Worm (Caenorhabditis elegans): ENCODE results near the gene twk-26.

The twk-26 gene

ce11 chrX:3089894-3090414, 35.3 kb upstream of the twk-26 start (continued):
- TF ChIP-seq mdl-1 (tag; optimal IDR thresholded peaks at IDR 0.05) (peak; percentile 19), tbx-2 (tag; optimal IDR thresholded peaks at IDR 0.05) (peak; percentile 24), ceh-28 (tag; optimal IDR thresholded peaks at IDR 0.05) (peak; percentile 53), pqm-1 (tag; optimal IDR thresholded peaks at IDR 0.05) (peak; percentile 75), hmg-11 (tag; optimal IDR thresholded peaks at IDR 0.05) (no peak), R02D3.7 (tag; optimal IDR thresholded peaks at IDR 0.05) (no peak), nhr-12 (tag; optimal IDR thresholded peaks at IDR 0.05) (no peak), elt-3 (tag; optimal IDR thresholded peaks at IDR 0.05) (no peak), ZK546.5 (tag; optimal IDR thresholded peaks at IDR 0.05) (no peak), nhr-43 (tag; optimal IDR thresholded peaks at IDR 0.05; ENCODE audit: poor library complexity, severe bottlenecking) (peak; percentile 6), zag-1 (tag; optimal IDR thresholded peaks at IDR 0.05) (no peak), lin-15B (tag; optimal IDR thresholded peaks at IDR 0.05) (no peak), ama-1 (optimal IDR thresholded peaks at IDR 0.05) (peak; percentile 55), snpc-4 (tag; optimal IDR thresholded peaks at IDR 0.05) (no peak)

ce11 chrX:3089423-3089822, 34.8 kb upstream of the twk-26 start, which contains the start of gene pccb-1:
pccb-1 (plus strand) TSS chrX:3089549.
- no peak for TF ChIP-seq ztf-11 (tag; optimal IDR thresholded peaks at IDR 0.05)
- no peak for TF ChIP-seq egl-27 (tag; optimal IDR thresholded peaks at IDR 0.05)
- no peak for TF ChIP-seq ZK546.5 (tag; optimal IDR thresholded peaks at IDR 0.05)
- no peak for TF ChIP-seq fos-1 (tag; optimal IDR thresholded peaks at IDR 0.05)
- no peak for TF ChIP-seq nhr-77 (tag; optimal IDR thresholded peaks at IDR 0.05)
- no peak for TF ChIP-seq nfya-1 (tag; optimal IDR thresholded peaks at IDR 0.05; ENCODE audit: insufficient read depth)
- no peak for TF ChIP-seq ceh-28 (tag; optimal IDR thresholded peaks at IDR 0.05)
- no peak for TF ChIP-seq pha-4 (tag; optimal IDR thresholded peaks at IDR 0.05)
- TF ChIP-seq mdl-1 (tag; optimal IDR thresholded peaks at IDR 0.05), result no peak
- no peak for TF ChIP-seq nhr-25 (tag; optimal IDR thresholded peaks at IDR 0.05)
- no peak for TF ChIP-seq ztf-4 (tag; optimal IDR thresholded peaks at IDR 0.05)

- TF ChIP-seq ceh-28 (tag; optimal IDR thresholded peaks at IDR 0.05) (peak; percentile 35), pha-4 (tag; optimal IDR thresholded peaks at IDR 0.05) (peak; percentile 27), nhr-28 (tag; optimal IDR thresholded peaks at IDR 0.05) (no peak)
Measured at ce11 chrX:3087647-3088046, 33.0 kb upstream of the twk-26 start.

- TF ChIP-seq pqm-1 (tag; optimal IDR thresholded peaks at IDR 0.05), result no peak
- TF ChIP-seq ceh-28 (tag; optimal IDR thresholded peaks at IDR 0.05), result no peak
- no peak for TF ChIP-seq unc-62 (GFP tag; optimal IDR thresholded peaks at IDR 0.05)
- TF ChIP-seq ztf-4 (tag; optimal IDR thresholded peaks at IDR 0.05), result no peak
- TF ChIP-seq egl-5 (tag; optimal IDR thresholded peaks at IDR 0.05), result no peak
- no peak for TF ChIP-seq ceh-9 (tag; optimal IDR thresholded peaks at IDR 0.05)
- no peak for TF ChIP-seq zag-1 (tag; optimal IDR thresholded peaks at IDR 0.05)
- TF ChIP-seq skn-1 (tag; optimal IDR thresholded peaks at IDR 0.05), result no peak
- no peak for TF ChIP-seq daf-12 (tag; optimal IDR thresholded peaks at IDR 0.05)
- no peak for TF ChIP-seq nhr-237 (tag; optimal IDR thresholded peaks at IDR 0.05)
Measured at ce11 chrX:3087245-3087644, 32.6 kb upstream of the twk-26 start, which contains the start of gene F52E4.5. F52E4.5 (minus strand) TSS chrX:3087345.

- TF ChIP-seq ama-1 (optimal IDR thresholded peaks at IDR 0.05) (no peak), nhr-12 (tag; optimal IDR thresholded peaks at IDR 0.05) (no peak), unc-39 (tag; optimal IDR thresholded peaks at IDR 0.05) (no peak), elt-3 (tag; optimal IDR thresholded peaks at IDR 0.05) (no peak), ceh-9 (tag; optimal IDR thresholded peaks at IDR 0.05) (no peak), ceh-82 (tag; optimal IDR thresholded peaks at IDR 0.05) (no peak), lsy-12 (tag; optimal IDR thresholded peaks at IDR 0.05) (no peak), sea-2 (GFP tag; optimal IDR thresholded peaks at IDR 0.05) (no peak), nhr-76 (tag; optimal IDR thresholded peaks at IDR 0.05) (no peak), nhr-11 (tag; optimal IDR thresholded peaks at IDR 0.05) (no peak), jun-1 (tag; optimal IDR thresholded peaks at IDR 0.05) (no peak), egl-5 (tag; optimal IDR thresholded peaks at IDR 0.05) (no peak), elt-2 (tag; optimal IDR thresholded peaks at IDR 0.05) (no peak), nfya-1 (tag; optimal IDR thresholded peaks at IDR 0.05; ENCODE audit: insufficient read depth) (no peak), pqm-1 (tag; optimal IDR thresholded peaks at IDR 0.05) (no peak), skn-1 (tag; optimal IDR thresholded peaks at IDR 0.05) (no peak), hmg-11 (tag; optimal IDR thresholded peaks at IDR 0.05) (no peak), ZK546.5 (tag; optimal IDR thresholded peaks at IDR 0.05) (no peak), pha-4 (tag; optimal IDR thresholded peaks at IDR 0.05) (no peak), egl-27 (tag; optimal IDR thresholded peaks at IDR 0.05) (no peak)
Measured at ce11 chrX:3080825-3081224, 26.2 kb upstream of the twk-26 start, which contains the start of gene twk-16. twk-16 (plus strand) TSS chrX:3081125.

Data from whole organism, L3 larva.